Fruit fly (Drosophila melanogaster) Kc167 (cell line): ENCODE data around the gene CG7579.

Source experiments
- Myc ChIP-seq: fragments of >200 bp; optimal IDR thresholded peaks from 2 replicates; lab custom pipeline; 2017; ENCODE audit warnings: missing external identifiers
- Sin3A ChIP-seq: fragments of >200 bp; optimal IDR thresholded peaks from 2 replicates; lab custom pipeline; 2018; ENCODE audit warnings: missing external identifiers
- h ChIP-seq: fragments of >200 bp; optimal IDR thresholded peaks from 3 replicates; lab custom pipeline; 2018; ENCODE audit warnings: missing external identifiers
- insv ChIP-seq: fragments of >200 bp; optimal IDR thresholded peaks from 3 replicates; lab custom pipeline; 2018; ENCODE audit warnings: missing external identifiers
- psq ChIP-seq: fragments of >200 bp; optimal IDR thresholded peaks from 2 replicates; lab custom pipeline; 2017; ENCODE audit warnings: missing external identifiers
- ttk ChIP-seq: sonication (Bioruptor generic); optimal IDR thresholded peaks from 2 replicates; lab custom pipeline; 2017; ENCODE audit warnings: missing external identifiers

Gene CG7579

DNA sequence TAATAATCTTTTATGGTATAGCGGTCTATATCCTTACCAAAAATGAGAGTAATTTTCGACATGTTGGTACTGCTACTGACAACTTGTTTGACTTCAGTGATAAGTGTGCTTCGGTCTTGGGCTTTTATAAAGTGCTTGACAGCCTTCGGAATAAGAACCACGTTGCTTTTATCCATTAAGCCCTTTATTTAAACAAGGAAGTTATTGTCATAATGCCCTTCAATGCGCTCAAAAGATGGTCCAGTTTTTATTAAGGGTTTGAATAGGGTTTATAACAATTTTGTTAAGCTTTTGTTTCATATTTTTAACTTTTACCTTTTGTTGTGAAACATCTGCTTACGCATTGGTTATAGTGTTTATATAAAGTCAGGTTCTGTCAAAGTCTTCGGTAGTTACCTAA lies 31.1 kb downstream of the CG7579 start, which contains the start of the genes Eig71Ec and Eig71Ed:
Eig71Ec (minus strand) TSS at position 101 of the 400 bp plus-strand sequence.
Eig71Ed (plus strand) TSS at position 384 of the 400 bp plus-strand sequence.
- TF ChIP-seq insv (no peak), Sin3A (lab: Kevin White, UChicago) (no peak), h (lab: Kevin White, UChicago) (no peak), ttk (no peak), Myc (no peak), psq (no peak)

dm6 chr3L:15650552-15650951 lies 32.7 kb downstream of the CG7579 start, which contains the start of gene CG43084:
Gene CG43084 (plus strand): TSS chr3L:15650852.
- TF ChIP-seq insv (no peak), h (lab: Kevin White, UChicago) (no peak), psq (no peak), Myc (no peak), ttk (no peak), Sin3A (lab: Kevin White, UChicago) (no peak)

DNA sequence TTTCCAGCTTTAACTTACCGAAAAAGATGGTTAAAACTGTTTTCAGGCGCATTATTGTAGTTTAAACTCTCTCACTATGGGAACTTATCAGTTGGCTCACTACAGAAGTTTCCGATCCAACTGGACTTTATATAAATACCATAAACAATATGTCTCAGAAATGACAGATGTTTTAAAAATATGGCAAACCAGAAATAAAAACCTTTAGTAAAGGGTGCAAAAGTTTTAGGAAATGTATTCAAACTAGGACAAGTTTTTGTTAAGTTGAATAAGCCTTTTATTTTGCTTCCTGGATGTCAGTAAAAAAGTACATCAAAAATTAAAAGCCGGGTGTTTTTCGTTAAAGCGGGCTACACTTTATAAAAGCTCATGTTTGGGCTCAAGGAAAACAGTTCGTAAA lies 33.7 kb downstream of the CG7579 start, which contains the start of the genes Eig71Ea and Eig71Eb:
Eig71Ea (minus strand) TSS at position 101 of the 400 bp plus-strand sequence.
Eig71Eb (plus strand) TSS at position 376 of the 400 bp plus-strand sequence.
- TF ChIP-seq psq (no peak), Sin3A (lab: Kevin White, UChicago) (no peak), Myc (no peak)

DNA sequence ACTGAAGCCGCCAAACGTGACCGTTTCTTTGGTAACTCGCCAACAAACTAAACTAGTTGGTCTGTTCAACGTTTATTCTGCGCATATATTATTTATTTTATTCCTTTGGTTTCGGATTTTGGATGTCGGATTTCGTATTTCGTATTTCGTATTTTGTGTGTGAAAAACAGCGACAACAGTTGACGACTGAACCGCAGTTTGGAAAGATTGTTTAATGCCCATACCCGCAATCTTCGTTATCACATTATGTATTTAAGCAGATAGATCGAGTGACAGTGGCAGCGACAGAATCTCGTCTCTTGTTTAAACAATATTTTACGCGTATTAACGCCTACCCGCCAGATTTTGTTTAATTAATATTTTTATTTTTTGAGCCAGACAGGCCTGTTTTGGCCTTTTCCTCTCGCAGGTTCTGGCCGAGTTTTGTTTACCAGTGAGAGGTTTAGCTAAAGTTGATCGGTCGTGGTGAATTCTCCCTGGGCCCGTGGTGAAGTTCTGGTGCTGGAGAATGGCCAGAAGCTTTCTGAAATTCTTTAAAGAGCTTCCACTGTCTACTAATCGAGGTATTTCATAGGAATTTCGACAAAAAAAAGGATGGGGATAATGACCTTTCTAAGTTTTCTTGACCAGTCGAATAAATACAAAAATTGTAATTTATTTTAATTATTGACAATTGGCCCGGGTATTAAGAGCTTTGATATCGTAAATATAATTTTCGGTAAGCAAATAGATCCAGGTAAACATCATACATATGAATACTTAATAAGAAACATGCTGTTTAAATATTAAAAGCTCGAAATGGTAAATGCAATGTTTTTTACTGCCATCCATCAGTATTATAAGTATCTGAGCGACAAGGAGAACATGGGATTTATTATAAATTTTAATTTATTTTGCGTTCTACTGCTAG lies 35.3 kb downstream of the CG7579 start, which contains the start of the genes comm3 and CG43083:
comm3 (minus strand) TSS at position 51 of the 910 bp plus-strand sequence.
CG43083 (plus strand) TSS at position 860 of the 910 bp plus-strand sequence.
- TF ChIP-seq ttk, result no peak
- TF ChIP-seq Myc, result no peak
- TF ChIP-seq Sin3A (lab: Kevin White, UChicago), result no peak
- TF ChIP-seq insv, result no peak
- no peak for TF ChIP-seq psq
- no peak for TF ChIP-seq h (lab: Kevin White, UChicago)

DNA sequence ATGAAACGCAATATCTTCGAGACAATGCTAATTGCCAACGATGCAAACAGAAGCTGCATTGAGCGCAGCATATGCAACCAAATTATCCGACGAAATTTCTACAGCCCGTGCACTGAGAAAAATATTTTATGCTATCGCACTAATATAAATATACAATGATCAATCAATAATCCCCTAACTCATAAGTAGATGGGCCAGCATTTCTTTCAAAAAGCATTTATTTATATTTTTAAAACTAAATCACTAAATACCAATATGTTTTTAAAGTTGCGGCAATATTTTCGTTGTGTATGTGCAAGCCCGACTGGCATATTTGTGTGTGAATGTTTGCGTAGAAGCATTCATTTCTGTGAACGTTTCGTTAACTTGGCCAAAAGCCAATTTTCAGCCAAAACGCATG lies 37.1 kb downstream of the CG7579 start:
- no peak for TF ChIP-seq Sin3A (lab: Kevin White, UChicago)
- no peak for TF ChIP-seq Myc
- no peak for TF ChIP-seq psq
- TF ChIP-seq h (lab: Kevin White, UChicago), result no peak
- TF ChIP-seq insv, result no peak
- TF ChIP-seq ttk, result no peak

- TF ChIP-seq insv (no peak), h (lab: Kevin White, UChicago) (no peak), ttk (no peak), psq (no peak), Sin3A (lab: Kevin White, UChicago) (no peak)
Measured at dm6 chr3L:15641590-15642019, 41.6 kb downstream of the CG7579 start.

dm6 chr3L:15639978-15640377 lies 43.3 kb downstream of the CG7579 start:
- no peak for TF ChIP-seq Myc
- no peak for TF ChIP-seq ttk
- no peak for TF ChIP-seq insv
- no peak for TF ChIP-seq psq
- no peak for TF ChIP-seq Sin3A (lab: Kevin White, UChicago)

dm6 chr3L:15638524-15638923 lies 44.7 kb downstream of the CG7579 start:
- TF ChIP-seq ttk (no peak), Sin3A (lab: Kevin White, UChicago) (no peak), psq (no peak), h (lab: Kevin White, UChicago) (no peak), insv (no peak), Myc (no peak)

DNA sequence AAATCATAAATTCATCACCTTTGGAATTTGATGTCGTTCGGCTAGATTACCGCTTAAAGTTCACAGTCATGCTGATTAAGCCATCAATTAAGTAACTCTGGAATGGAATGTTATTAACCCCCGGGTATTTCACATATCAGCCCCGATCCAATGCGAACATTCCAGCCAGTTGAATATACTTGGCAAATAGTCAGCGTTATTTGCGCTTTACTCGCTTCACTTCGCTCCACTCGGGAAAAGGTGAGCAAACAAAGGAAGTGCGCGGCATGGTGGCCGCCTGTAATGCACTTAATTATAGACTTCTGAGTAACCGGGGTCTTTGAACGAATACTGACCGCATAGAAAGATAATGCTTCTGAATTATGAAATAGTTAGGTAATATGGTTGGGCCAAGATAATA lies 45.6 kb downstream of the CG7579 start:
- TF ChIP-seq Sin3A (lab: Kevin White, UChicago) (no peak), Myc (no peak)

- TF ChIP-seq insv, result no peak
- TF ChIP-seq Sin3A (lab: Kevin White, UChicago), result no peak
- TF ChIP-seq h (lab: Kevin White, UChicago), result no peak
- TF ChIP-seq psq, result no peak
Measured at dm6 chr3L:15636978-15637377, 46.3 kb downstream of the CG7579 start.

DNA sequence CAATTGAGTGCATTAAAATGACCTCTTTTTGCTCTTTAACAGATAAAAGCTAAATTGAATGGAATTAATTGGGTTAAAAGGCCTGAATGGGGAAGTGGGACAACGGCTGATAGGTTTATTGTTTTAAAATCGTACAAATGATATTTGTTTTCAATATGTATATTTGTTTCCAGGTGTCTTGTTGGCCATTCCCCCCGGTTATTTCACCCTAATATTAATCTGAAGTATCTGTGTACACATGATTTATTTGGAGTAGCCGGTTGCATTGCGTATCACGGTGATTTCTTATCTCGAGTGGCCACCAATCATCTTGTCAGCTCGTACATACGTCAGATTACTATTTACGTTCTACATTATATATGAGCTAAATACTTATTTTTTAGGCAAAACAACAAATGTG lies 46.9 kb downstream of the CG7579 start:
- TF ChIP-seq h (lab: Kevin White, UChicago), result no peak

- TF ChIP-seq psq (no peak), ttk (no peak), h (lab: Kevin White, UChicago) (no peak), Sin3A (lab: Kevin White, UChicago) (no peak), insv (no peak), Myc (no peak)
Measured at dm6 chr3L:15634368-15635075, 48.7 kb downstream of the CG7579 start.

- TF ChIP-seq Sin3A (lab: Kevin White, UChicago), result no peak
- no peak for TF ChIP-seq h (lab: Kevin White, UChicago)
- no peak for TF ChIP-seq psq
- no peak for TF ChIP-seq Myc
- no peak for TF ChIP-seq insv
- no peak for TF ChIP-seq ttk
Measured at dm6 chr3L:15632653-15633052, 50.6 kb downstream of the CG7579 start.
